Fruit fly (Drosophila melanogaster): ENCODE data around the gene Tsp29Fa.

Gene Tsp29Fa

dm6 chr2L:8972905-8973304 lies 39.1 kb downstream of the Tsp29Fa start:
- TF ChIP-seq Sin3A (optimal IDR thresholded peaks at IDR 0.05): no peak
- TF ChIP-seq psq (optimal IDR thresholded peaks at IDR 0.05): no peak
- no peak for TF ChIP-seq Myc (optimal IDR thresholded peaks at IDR 0.05)
- no peak for TF ChIP-seq insv (optimal IDR thresholded peaks at IDR 0.05)
- no peak for TF ChIP-seq ttk (optimal IDR thresholded peaks at IDR 0.05)
- no peak for TF ChIP-seq h (optimal IDR thresholded peaks at IDR 0.05)

- no peak for TF ChIP-seq insv (optimal IDR thresholded peaks at IDR 0.05)
- TF ChIP-seq h (optimal IDR thresholded peaks at IDR 0.05): no peak
These were observed 40.7 kb downstream of the Tsp29Fa start for dm6 chr2L:8974506-8974905.

- no peak for TF ChIP-seq h (optimal IDR thresholded peaks at IDR 0.05)
- no peak for TF ChIP-seq Sin3A (optimal IDR thresholded peaks at IDR 0.05)
- TF ChIP-seq Myc (optimal IDR thresholded peaks at IDR 0.05): no peak
- no peak for TF ChIP-seq ttk (optimal IDR thresholded peaks at IDR 0.05)
- no peak for TF ChIP-seq psq (optimal IDR thresholded peaks at IDR 0.05)
- no peak for TF ChIP-seq insv (optimal IDR thresholded peaks at IDR 0.05)
These were observed 41.6 kb downstream of the Tsp29Fa start, which contains the start of gene CG9541 for dm6 chr2L:8975328-8975727. CG9541 (minus strand) TSS chr2L:8975428.

- TF ChIP-seq Sin3A (optimal IDR thresholded peaks at IDR 0.05) (no peak), ttk (optimal IDR thresholded peaks at IDR 0.05) (no peak), Myc (optimal IDR thresholded peaks at IDR 0.05) (no peak), h (optimal IDR thresholded peaks at IDR 0.05) (no peak), insv (optimal IDR thresholded peaks at IDR 0.05) (no peak), psq (optimal IDR thresholded peaks at IDR 0.05) (no peak)
These were observed 46.6 kb downstream of the Tsp29Fa start, which contains the start of gene CG18662 for dm6 chr2L:8980359-8980758. CG18662 (plus strand) TSS chr2L:8980659.

- TF ChIP-seq Sin3A (optimal IDR thresholded peaks at IDR 0.05) (no peak), ttk (optimal IDR thresholded peaks at IDR 0.05) (no peak), h (optimal IDR thresholded peaks at IDR 0.05) (no peak), insv (optimal IDR thresholded peaks at IDR 0.05) (no peak), Myc (optimal IDR thresholded peaks at IDR 0.05) (no peak), psq (optimal IDR thresholded peaks at IDR 0.05) (no peak)
These were observed 49.0 kb downstream of the Tsp29Fa start for dm6 chr2L:8982584-8983302.

- TF ChIP-seq h (optimal IDR thresholded peaks at IDR 0.05) (no peak), psq (optimal IDR thresholded peaks at IDR 0.05) (no peak), insv (optimal IDR thresholded peaks at IDR 0.05) (no peak), ttk (optimal IDR thresholded peaks at IDR 0.05) (no peak), Myc (optimal IDR thresholded peaks at IDR 0.05) (no peak), Sin3A (optimal IDR thresholded peaks at IDR 0.05) (no peak)
These were observed 51.0 kb downstream of the Tsp29Fa start, which contains the start of gene CG13101 for dm6 chr2L:8984614-8985318. CG13101 (minus strand) TSS chr2L:8984872.
